Fruit fly (Drosophila melanogaster) whole organism, embryonic: Measurements from ENCODE around the gene Or85a.

Source experiments
- B-H1 ChIP-seq: fragments of 200-800 bp; sonication (Bioruptor generic); IDR thresholded peaks from 3 replicates; pipeline ENCODE4 v1.3.6; 2022; ENCODE audit warnings: missing biosample characterization, missing genetic modification characterization
- B-H2 ChIP-seq: fragments of 200-800 bp; sonication (Bioruptor generic); optimal IDR thresholded peaks from 2 replicates; lab custom pipeline; 2018; ENCODE audit warnings: missing biosample characterization, mild to moderate bottlenecking, missing genetic modification characterization
- CG12391 ChIP-seq: fragments of 200-800 bp; sonication (Bioruptor generic); optimal IDR thresholded peaks from 3 replicates; lab custom pipeline; 2018; ENCODE audit warnings: missing biosample characterization, mild to moderate bottlenecking, missing genetic modification characterization, moderate library complexity
- CG14014 ChIP-seq: fragments of 200-800 bp; sonication (Bioruptor generic); IDR thresholded peaks from 2 replicates; pipeline ENCODE4 v1.3.6; 2022; ENCODE audit warnings: missing biosample characterization, missing genetic modification characterization
- CG14860 ChIP-seq: fragments of 200-800 bp; sonication (Bioruptor generic); IDR thresholded peaks from 3 replicates; pipeline ENCODE4 v1.3.6; 2022; ENCODE audit warnings: missing biosample characterization, missing genetic modification characterization; ENCODE audit not compliant: partially characterized antibody
- CG1792 ChIP-seq: fragments of 200-800 bp; sonication (Bioruptor generic); optimal IDR thresholded peaks from 2 replicates; lab custom pipeline; 2016; ENCODE audit warnings: missing biosample characterization, missing genetic modification characterization
- CG6654 ChIP-seq: fragments of 200-800 bp; sonication (Bioruptor generic); optimal IDR thresholded peaks from 2 replicates; lab custom pipeline; 2017; ENCODE audit warnings: missing biosample characterization, mild to moderate bottlenecking, missing genetic modification characterization
- CG7372 ChIP-seq: fragments of 200-800 bp; sonication (Bioruptor generic); IDR thresholded peaks from 2 replicates; pipeline ENCODE4 v1.3.6; 2022; ENCODE audit warnings: missing biosample characterization, missing genetic modification characterization
- CG7786 ChIP-seq: fragments of 200-800 bp; sonication (Bioruptor generic); optimal IDR thresholded peaks from 2 replicates; lab custom pipeline; 2016; ENCODE audit warnings: missing biosample characterization, missing genetic modification characterization
- CG7928 ChIP-seq: fragments of 200-800 bp; sonication (Bioruptor generic); optimal IDR thresholded peaks from 2 replicates; lab custom pipeline; 2017; ENCODE audit warnings: missing biosample characterization, mild to moderate bottlenecking, missing genetic modification characterization
- Camta ChIP-seq: fragments of 200-800 bp; sonication (Bioruptor generic); optimal IDR thresholded peaks from 2 replicates; lab custom pipeline; 2016; ENCODE audit warnings: missing biosample characterization, missing genetic modification characterization
- CrebB ChIP-seq: fragments of 200-800 bp; sonication (Bioruptor generic); optimal IDR thresholded peaks from 3 replicates; lab custom pipeline; 2018; ENCODE audit warnings: missing biosample characterization, mild to moderate bottlenecking, missing genetic modification characterization
- Dad ChIP-seq: fragments of 200-800 bp; sonication (Bioruptor generic); optimal IDR thresholded peaks from 3 replicates; lab custom pipeline; 2016; ENCODE audit warnings: missing biosample characterization, missing genetic modification characterization
- Dll ChIP-seq: fragments of 200-800 bp; sonication (Bioruptor generic); IDR thresholded peaks from 4 replicates; pipeline ENCODE4 v1.3.6; 2022; ENCODE audit warnings: missing biosample characterization, missing genetic modification characterization; ENCODE audit not compliant: partially characterized antibody
- E2f2 ChIP-seq: fragments of 200-800 bp; sonication (Bioruptor generic); IDR thresholded peaks from 2 replicates; pipeline ENCODE4 v1.3.6; 2022; ENCODE audit warnings: missing biosample characterization, missing genetic modification characterization
- Fer1 ChIP-seq: fragments of 200-800 bp; sonication (Bioruptor generic); optimal IDR thresholded peaks from 2 replicates; lab custom pipeline; 2017; ENCODE audit warnings: missing biosample characterization, mild to moderate bottlenecking, missing genetic modification characterization
- Hand ChIP-seq: fragments of 200-800 bp; sonication (Bioruptor generic); optimal IDR thresholded peaks from 2 replicates; lab custom pipeline; 2017; ENCODE audit warnings: mild to moderate bottlenecking, missing biosample characterization, missing genetic modification reagents, missing genetic modification characterization
- Hey ChIP-seq: fragments of 200-800 bp; sonication (Bioruptor generic); optimal IDR thresholded peaks from 3 replicates; lab custom pipeline; 2018; ENCODE audit warnings: missing biosample characterization, mild to moderate bottlenecking, missing genetic modification characterization
- Med ChIP-seq: fragments of 200-800 bp; sonication (Bioruptor generic); peaks from one replicate; lab custom pipeline; 2016; ENCODE audit warnings: missing biosample characterization, missing genetic modification characterization, mild to moderate bottlenecking, inconsistent platforms, moderate library complexity
- Meics ChIP-seq: fragments of 200-800 bp; sonication (Bioruptor generic); optimal IDR thresholded peaks from 2 replicates; lab custom pipeline; 2017; ENCODE audit warnings: missing biosample characterization, mild to moderate bottlenecking, missing genetic modification characterization
- NC2α ChIP-seq: fragments of 200-800 bp; sonication (Bioruptor generic); optimal IDR thresholded peaks from 2 replicates; lab custom pipeline; 2016; ENCODE audit warnings: missing biosample characterization, missing genetic modification characterization
- Poxn ChIP-seq: fragments of 200-800 bp; sonication (Bioruptor generic); IDR thresholded peaks from 2 replicates; pipeline ENCODE4 v1.3.6; 2022; ENCODE audit warnings: missing biosample characterization, missing genetic modification characterization
- Sry-δ ChIP-seq: fragments of 200-800 bp; sonication (Bioruptor generic); optimal IDR thresholded peaks from 2 replicates; lab custom pipeline; 2016; ENCODE audit warnings: missing biosample characterization, missing genetic modification characterization
- TFAM ChIP-seq: fragments of 200-800 bp; sonication (Bioruptor generic); optimal IDR thresholded peaks from 2 replicates; lab custom pipeline; 2017; ENCODE audit warnings: missing biosample characterization, missing genetic modification characterization, inconsistent platforms
- abd-A ChIP-seq: fragments of 200-800 bp; sonication (Bioruptor generic); optimal IDR thresholded peaks from 3 replicates; lab custom pipeline; 2019; ENCODE audit warnings: missing biosample characterization, mild to moderate bottlenecking, missing genetic modification characterization, moderate library complexity
- ara ChIP-seq: fragments of 200-800 bp; sonication (Bioruptor generic); IDR thresholded peaks from 2 replicates; pipeline ENCODE4 v1.3.6; 2022; ENCODE audit warnings: missing biosample characterization, missing genetic modification characterization
- az2 ChIP-seq: fragments of 200-800 bp; sonication (Bioruptor generic); optimal IDR thresholded peaks from 3 replicates; lab custom pipeline; 2016; ENCODE audit warnings: missing biosample characterization, missing genetic modification characterization
- br ChIP-seq: fragments of >200 bp; optimal IDR thresholded peaks from 2 replicates; lab custom pipeline; 2017
- chinmo ChIP-seq: fragments of 200-800 bp; sonication (Bioruptor generic); IDR thresholded peaks from 4 replicates; pipeline ENCODE4 v1.3.6; 2022; ENCODE audit warnings: missing biosample characterization, missing genetic modification characterization; ENCODE audit not compliant: partially characterized antibody
- chm ChIP-seq: fragments of 200-800 bp; sonication (Bioruptor generic); IDR thresholded peaks from 2 replicates; pipeline ENCODE4 v1.3.6; 2022; ENCODE audit warnings: missing biosample characterization, missing genetic modification characterization
- cwo ChIP-seq: fragments of 200-800 bp; sonication (Bioruptor generic); optimal IDR thresholded peaks from 3 replicates; lab custom pipeline; 2017; ENCODE audit warnings: missing biosample characterization, missing genetic modification characterization, mild to moderate bottlenecking, moderate library complexity, missing genetic modification reagents
- dimm ChIP-seq: fragments of 200-800 bp; sonication (Bioruptor generic); IDR thresholded peaks from 2 replicates; pipeline ENCODE4 v1.3.6; 2022; ENCODE audit warnings: missing biosample characterization, missing genetic modification characterization
- gro ChIP-seq: fragments of 200-800 bp; sonication (Bioruptor generic); optimal IDR thresholded peaks from 2 replicates; lab custom pipeline; 2016; ENCODE audit warnings: missing biosample characterization, missing genetic modification characterization
- her ChIP-seq: fragments of 200-800 bp; sonication (Bioruptor generic); optimal IDR thresholded peaks from 2 replicates; lab custom pipeline; 2016; ENCODE audit warnings: missing biosample characterization, missing genetic modification characterization
- ind ChIP-seq: fragments of 200-800 bp; sonication (Bioruptor generic); optimal IDR thresholded peaks from 3 replicates; lab custom pipeline; 2016; ENCODE audit warnings: missing biosample characterization, missing genetic modification characterization
- kah ChIP-seq: fragments of 200-800 bp; sonication (Bioruptor generic); optimal IDR thresholded peaks from 2 replicates; lab custom pipeline; 2018; ENCODE audit warnings: missing biosample characterization, mild to moderate bottlenecking, missing genetic modification characterization
- lbe ChIP-seq: fragments of 200-800 bp; sonication (Bioruptor generic); optimal IDR thresholded peaks from 2 replicates; lab custom pipeline; 2016; ENCODE audit warnings: missing biosample characterization, mild to moderate bottlenecking, missing genetic modification characterization
- lov ChIP-seq, 2 experiments: fragments of 200-800 bp in 1 of 2; fragments of >200 bp in 1 of 2; sonication (Bioruptor generic) in 1 of 2; IDR thresholded peaks in 1 of 2; optimal IDR thresholded peaks in 1 of 2; 2 replicates in 1 of 2; 3 replicates in 1 of 2; pipeline versions ENCODE4 v1.3.6 to Lab custom; 2017 to 2022; ENCODE audit warnings: missing biosample characterization in 1 of 2, missing genetic modification characterization in 1 of 2
- nmo ChIP-seq: fragments of 200-800 bp; sonication (Bioruptor generic); optimal IDR thresholded peaks from 2 replicates; lab custom pipeline; 2018; ENCODE audit warnings: missing biosample characterization, mild to moderate bottlenecking, missing genetic modification characterization, moderate library complexity
- org-1 ChIP-seq: fragments of 200-800 bp; sonication (Bioruptor generic); optimal IDR thresholded peaks from 2 replicates; lab custom pipeline; 2017; ENCODE audit warnings: missing biosample characterization, missing genetic modification characterization
- pan ChIP-seq, 4 experiments: fragments of >200 bp in 3 of 4; fragments of 200-800 bp in 1 of 4; sonication (Bioruptor generic) in 1 of 4; optimal IDR thresholded peaks in 3 of 4; IDR thresholded peaks in 1 of 4; 2 replicates each; pipeline versions ENCODE4 v1.3.6 to Lab custom; 2017 to 2022; ENCODE audit warnings: missing biosample characterization in 2 of 4, missing genetic modification characterization in 2 of 4, mixed read lengths in 1 of 4
- pita ChIP-seq: fragments of 200-800 bp; sonication (Bioruptor generic); optimal IDR thresholded peaks from 2 replicates; lab custom pipeline; 2017; ENCODE audit warnings: missing biosample characterization, mild to moderate bottlenecking, missing genetic modification characterization
- ro ChIP-seq: fragments of 200-800 bp; sonication (Bioruptor generic); IDR thresholded peaks from 2 replicates; pipeline ENCODE4 v1.3.6; 2022; ENCODE audit warnings: missing biosample characterization, missing genetic modification characterization
- sens-2 ChIP-seq: fragments of 200-800 bp; sonication (Bioruptor generic); IDR thresholded peaks from 2 replicates; pipeline ENCODE4 v1.3.6; 2022; ENCODE audit warnings: missing biosample characterization, missing genetic modification characterization
- tap ChIP-seq: fragments of 200-800 bp; optimal IDR thresholded peaks from 3 replicates; lab custom pipeline; 2019; ENCODE audit warnings: missing biosample characterization, mild to moderate bottlenecking, missing genetic modification characterization, moderate library complexity
- ttk ChIP-seq: fragments of 200-800 bp; sonication (Bioruptor generic); IDR thresholded peaks from 2 replicates; pipeline ENCODE4 v2.1.2; 2022; ENCODE audit warnings: missing biosample characterization, missing genetic modification characterization
- tx ChIP-seq: fragments of 200-800 bp; sonication (Bioruptor generic); optimal IDR thresholded peaks from 2 replicates; lab custom pipeline; 2016; ENCODE audit warnings: missing biosample characterization, missing genetic modification characterization
- vfl ChIP-seq: fragments of 200-800 bp; sonication (Bioruptor generic); optimal IDR thresholded peaks from 2 replicates; lab custom pipeline; 2016; ENCODE audit warnings: missing biosample characterization, missing genetic modification characterization
- yki ChIP-seq: fragments of >200 bp; optimal IDR thresholded peaks from 3 replicates; lab custom pipeline; 2018

Or85a gene

dm6 chr3R:8333768-8334470 lies 12.4 kb downstream of the Or85a start, which contains the start of gene Poxm (continued):
- TF ChIP-seq lov (optimal IDR thresholded peaks at IDR 0.05; lab: Kevin White, UChicago), result no peak
- no peak for TF ChIP-seq lov (GFP tag; IDR thresholded peaks at IDR 0.05; lab: Robert Waterston, UW)
- peak; percentile 77 for TF ChIP-seq kah (GFP tag; lab: Kevin White, UChicago)
- TF ChIP-seq sens-2 (GFP tag; lab: Robert Waterston, UW), result no peak; the same call in 1 of the 2 replicates
- TF ChIP-seq dimm (GFP tag; lab: Robert Waterston, UW), result peak; percentile 55; the same call in 1 of the 2 replicates
- TF ChIP-seq Dad (GFP tag; lab: Kevin White, UChicago), result peak; percentile 75
- peak; percentile 66 for TF ChIP-seq Camta (GFP tag; lab: Kevin White, UChicago)
- no peak for TF ChIP-seq Poxn (GFP tag; lab: Robert Waterston, UW)
- TF ChIP-seq cwo, result peak; percentile 74
- peak; percentile 59 for TF ChIP-seq TFAM (GFP tag; lab: Kevin White, UChicago)
- TF ChIP-seq her (GFP tag; lab: Kevin White, UChicago), result no peak
- peak; percentile 53; the same call in 1 of the 2 replicates for TF ChIP-seq E2f2 (GFP tag; lab: Robert Waterston, UW)
- no peak for TF ChIP-seq NC2α (GFP tag; lab: Kevin White, UChicago)
- TF ChIP-seq tap (tag; lab: Kevin White, UChicago), result peak; percentile 78
- TF ChIP-seq nmo, result peak; percentile 98
- peak; percentile 78 for TF ChIP-seq CG6654 (GFP tag; lab: Kevin White, UChicago)
- no peak for TF ChIP-seq br (lab: Kevin White, UChicago)
- peak; percentile 87 for TF ChIP-seq Meics (GFP tag; lab: Kevin White, UChicago)
- peak; percentile 92 for TF ChIP-seq CG12391
- TF ChIP-seq tx (GFP tag; lab: Kevin White, UChicago), result peak; percentile 35
- TF ChIP-seq CG7928, result peak; percentile 23
- no peak for TF ChIP-seq CG14860 (GFP tag; lab: Robert Waterston, UW)
- peak; percentile 81; the same call in 2 of the 3 replicates for TF ChIP-seq B-H1 (GFP tag; lab: Robert Waterston, UW)
- peak; percentile 87 for TF ChIP-seq org-1
- TF ChIP-seq Hey, result no peak
- peak; percentile 82; the same call in 1 of the 2 replicates for TF ChIP-seq CG14014 (GFP tag; lab: Robert Waterston, UW)
- TF ChIP-seq Med, result peak; percentile 90
- peak; percentile 92 for TF ChIP-seq az2 (GFP tag; lab: Kevin White, UChicago)
- TF ChIP-seq Fer1 (GFP tag; lab: Kevin White, UChicago), result no peak
- TF ChIP-seq CG7372 (GFP tag; lab: Robert Waterston, UW), result peak; percentile 89
- peak; percentile 49 for TF ChIP-seq yki
- peak; percentile 84 for TF ChIP-seq ara (GFP tag; lab: Robert Waterston, UW)
- TF ChIP-seq Dll (GFP tag; lab: Robert Waterston, UW), result no peak
- TF ChIP-seq Sry-δ (GFP tag; lab: Kevin White, UChicago), result no peak
- TF ChIP-seq CrebB (tag; lab: Kevin White, UChicago), result no peak
- TF ChIP-seq chm (GFP tag; lab: Robert Waterston, UW), result no peak
- TF ChIP-seq pan (optimal IDR thresholded peaks at IDR 0.05; lab: Kevin White, UChicago), result no peak
- TF ChIP-seq pan (GFP tag; optimal IDR thresholded peaks at IDR 0.05 in 1 of 2, IDR thresholded peaks at IDR 0.05 in 1 of 2), result peak in 1 of 2 experiments; percentile 82
- peak; percentile 26 for TF ChIP-seq CG7786 (GFP tag; lab: Kevin White, UChicago)
- peak; percentile 39 for TF ChIP-seq B-H2 (GFP tag; lab: Kevin White, UChicago)
- peak; percentile 80 for TF ChIP-seq ttk (GFP tag; lab: Robert Waterston, UW)
- peak; percentile 80 for TF ChIP-seq lbe (GFP tag; lab: Kevin White, UChicago)
- TF ChIP-seq abd-A (tag; lab: Kevin White, UChicago), result no peak
- no peak for TF ChIP-seq gro (GFP tag; lab: Kevin White, UChicago)
- TF ChIP-seq ind, result peak; percentile 86
- no peak for TF ChIP-seq chinmo
- no peak for TF ChIP-seq Hand
- peak; percentile 86 for TF ChIP-seq ro (GFP tag; lab: Robert Waterston, UW)
- TF ChIP-seq CG1792, result peak; percentile 18
- peak; percentile 58 for TF ChIP-seq vfl (GFP tag; lab: Kevin White, UChicago)
- no peak for TF ChIP-seq pita (GFP tag; lab: Kevin White, UChicago)
